Worm (Caenorhabditis elegans) whole organism, L4/young adult: ENCODE measurements around the gene col-14.

Experiments used
- W03F9.2 ChIP-seq: fragments of 150-350 bp; optimal IDR thresholded peaks from 2 replicates; lab custom pipeline; 2014; ENCODE audit warnings: missing biosample characterization, missing genetic modification characterization
- dao-5 ChIP-seq: sonication (generic microtip); optimal IDR thresholded peaks from 2 replicates; lab custom pipeline; 2016; ENCODE audit warnings: missing genotype, missing genetic modification characterization, moderate library complexity, missing compliant biosample characterization

DNA sequence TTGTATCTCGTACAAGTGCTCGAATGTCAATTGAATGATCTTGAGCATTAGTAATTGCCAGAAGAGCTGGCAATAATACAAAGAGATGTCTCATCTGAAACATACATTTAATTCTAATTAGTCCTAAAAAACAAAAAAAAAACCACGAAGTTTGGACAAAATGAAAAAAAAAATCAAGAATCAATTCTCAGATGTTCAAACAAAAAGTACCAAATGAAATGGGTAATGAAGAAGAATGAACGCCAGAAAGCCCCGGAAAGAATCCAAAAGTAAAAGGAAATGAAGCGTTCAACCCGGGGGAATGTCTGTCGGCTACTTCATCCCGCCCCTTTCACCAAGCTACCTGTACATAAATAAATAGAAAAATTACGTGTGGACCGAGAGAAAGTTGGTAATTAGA is 35.3 kb upstream of the col-14 start, which contains the start of gene F33D4.6:
- no peak for TF ChIP-seq dao-5 (tag; lab: Kevin White, UChicago)
- no peak for TF ChIP-seq W03F9.2 (tag; lab: Kevin White, UChicago)
